Worm (Caenorhabditis elegans) whole organism, L3 larva: ENCODE measurements around the gene rpl-11.2.

Experiments used
- aly-2 ChIP-seq: fragments of 150-350 bp; optimal IDR thresholded peaks from 2 replicates; lab custom pipeline; 2014; ENCODE audit warnings: missing biosample characterization, missing genetic modification characterization
- ceh-28 ChIP-seq: fragments of 150-350 bp; optimal IDR thresholded peaks from 2 replicates; lab custom pipeline; 2014; ENCODE audit warnings: missing biosample characterization, missing genetic modification reagents, missing genetic modification characterization
- egl-5 ChIP-seq: fragments of 150-350 bp; optimal IDR thresholded peaks from 2 replicates; lab custom pipeline; 2017; ENCODE audit warnings: missing biosample characterization, missing genetic modification reagents, missing genetic modification characterization, inconsistent platforms
- fos-1 ChIP-seq: fragments of 150-350 bp; optimal IDR thresholded peaks from 2 replicates; lab custom pipeline; 2014; ENCODE audit warnings: missing biosample characterization, missing genetic modification characterization
- mdl-1 ChIP-seq: fragments of 150-350 bp; optimal IDR thresholded peaks from 2 replicates; lab custom pipeline; 2014; ENCODE audit warnings: missing biosample characterization, missing genetic modification characterization
- unc-62 ChIP-seq: fragments of 150-350 bp; sonication (generic microtip); optimal IDR thresholded peaks from 4 replicates; lab custom pipeline; 2014; ENCODE audit warnings: missing biosample characterization, missing genetic modification reagents, missing genetic modification characterization

- TF ChIP-seq mdl-1 (tag; lab: Kevin White, UChicago), result no peak
- TF ChIP-seq fos-1 (tag; lab: Kevin White, UChicago), result no peak
- no peak for TF ChIP-seq egl-5 (tag; lab: Kevin White, UChicago)
- no peak for TF ChIP-seq unc-62 (GFP tag; lab: Kevin White, UChicago)
- TF ChIP-seq ceh-28 (tag; lab: Kevin White, UChicago), result no peak
- no peak for TF ChIP-seq aly-2 (tag; lab: Kevin White, UChicago)
Observed at ce11 chrX:2203760-2204159, 38.7 kb downstream of the rpl-11.2 start, which contains the start of gene T24C12.3.
